Fruit fly (Drosophila melanogaster): ENCODE data around the gene glec.

- no peak for TF ChIP-seq psq (optimal IDR thresholded peaks at IDR 0.05)
- TF ChIP-seq ttk (optimal IDR thresholded peaks at IDR 0.05), result no peak
- no peak for TF ChIP-seq insv (optimal IDR thresholded peaks at IDR 0.05)
- no peak for TF ChIP-seq h (optimal IDR thresholded peaks at IDR 0.05)
- no peak for TF ChIP-seq Myc (optimal IDR thresholded peaks at IDR 0.05)
- no peak for TF ChIP-seq Sin3A (optimal IDR thresholded peaks at IDR 0.05)
Observed at dm6 chr3R:21862868-21863267, 6.8 kb upstream of the glec start.
